Worm (Caenorhabditis elegans) whole organism, young adult: ENCODE results near the gene C47A10.12.

Experiments
- C17E4.6 ChIP-seq: fragments of 200-800 bp; sonication (Bioruptor generic); IDR thresholded peaks from 2 replicates; pipeline ENCODE4 v1.3.6; 2022; ENCODE audit warnings: missing genetic modification reagents, missing genetic modification characterization, missing compliant biosample characterization
- F22D6.2 ChIP-seq: sonication (generic microtip); optimal IDR thresholded peaks from 2 replicates; lab custom pipeline; 2016; ENCODE audit warnings: mild to moderate bottlenecking, missing genetic modification characterization, missing compliant biosample characterization
- F49E8.2 ChIP-seq: sonication (generic microtip); optimal IDR thresholded peaks from 3 replicates; lab custom pipeline; 2017; ENCODE audit warnings: missing genetic modification characterization, mild to moderate bottlenecking, missing compliant biosample characterization, antibody characterized with exemption, moderate library complexity; ENCODE audit not compliant: insufficient read depth
- F52B5.7 ChIP-seq: sonication (generic microtip); optimal IDR thresholded peaks from 2 replicates; lab custom pipeline; 2016; ENCODE audit warnings: mild to moderate bottlenecking, missing genetic modification characterization, missing compliant biosample characterization
- F57C9.4 ChIP-seq: sonication (generic microtip); optimal IDR thresholded peaks from 2 replicates; lab custom pipeline; 2017; ENCODE audit warnings: mild to moderate bottlenecking, missing genetic modification characterization, missing compliant biosample characterization
- K11D2.4 ChIP-seq: fragments of 200-800 bp; sonication (Bioruptor generic); IDR thresholded peaks from 2 replicates; pipeline ENCODE4 v1.3.6; 2022; ENCODE audit warnings: missing genetic modification reagents, missing genetic modification characterization, missing compliant biosample characterization
- T07F8.4 ChIP-seq: sonication (generic microtip); optimal IDR thresholded peaks from 2 replicates; lab custom pipeline; 2016; ENCODE audit warnings: mild to moderate bottlenecking, missing genetic modification characterization, moderate library complexity, missing compliant biosample characterization
- T26A5.8 ChIP-seq: sonication (generic microtip); optimal IDR thresholded peaks from 2 replicates; lab custom pipeline; 2016; ENCODE audit warnings: missing genetic modification characterization, missing compliant biosample characterization
- Y53G8AR.9 ChIP-seq: fragments of 200-800 bp; sonication (Bioruptor generic); conservative IDR thresholded peaks from 2 replicates; pipeline ENCODE4 v1.3.6; 2022; ENCODE audit warnings: missing genetic modification reagents, missing genetic modification characterization, missing compliant biosample characterization
- Y67H2A.10 ChIP-seq: fragments of 200-800 bp; sonication (Bioruptor generic); conservative IDR thresholded peaks from 2 replicates; pipeline ENCODE4 v1.3.6; 2022; ENCODE audit warnings: missing genetic modification reagents, missing genetic modification characterization, missing compliant biosample characterization
- Y79H2A.3 ChIP-seq: fragments of 200-800 bp; sonication (Bioruptor generic); conservative IDR thresholded peaks from 2 replicates; pipeline ENCODE4 v1.3.6; 2022; ENCODE audit warnings: missing genetic modification reagents, missing genetic modification characterization, missing compliant biosample characterization
- ama-1 ChIP-seq, 3 experiments: fragments of 150-350 bp in 1 of 3; sonication (generic microtip) in 2 of 3; optimal IDR thresholded peaks; 2 replicates each; lab custom pipeline; 2014 to 2018; ENCODE audit warnings: missing biosample characterization in 2 of 3, missing genetic modification characterization in 2 of 3, missing genetic modification reagents in 2 of 3
- aptf-2 ChIP-seq: fragments of 200-800 bp; sonication (Bioruptor generic); conservative IDR thresholded peaks from 2 replicates; pipeline ENCODE4 v1.3.6; 2022; ENCODE audit warnings: missing genetic modification reagents, missing genetic modification characterization, missing compliant biosample characterization
- attf-3 ChIP-seq: fragments of 200-800 bp; sonication (Bioruptor generic); conservative IDR thresholded peaks from 2 replicates; pipeline ENCODE4 v1.3.6; 2022; ENCODE audit warnings: missing genetic modification reagents, missing genetic modification characterization, missing compliant biosample characterization
- bed-1 ChIP-seq: fragments of 200-800 bp; sonication (Bioruptor generic); IDR thresholded peaks from 2 replicates; pipeline ENCODE4 v1.3.6; 2022; ENCODE audit warnings: missing genetic modification reagents, missing genetic modification characterization, missing compliant biosample characterization
- ceh-100 ChIP-seq: fragments of 200-800 bp; sonication (Bioruptor generic); IDR thresholded peaks from 2 replicates; pipeline ENCODE4 v1.3.6; 2022; ENCODE audit warnings: missing genetic modification reagents, missing genetic modification characterization, missing compliant biosample characterization
- ceh-40 ChIP-seq: fragments of 200-800 bp; sonication (Bioruptor generic); IDR thresholded peaks from 2 replicates; pipeline ENCODE4 v1.3.6; 2022; ENCODE audit warnings: missing genetic modification characterization, missing compliant biosample characterization
- ceh-58 ChIP-seq: fragments of 200-800 bp; sonication (Bioruptor generic); IDR thresholded peaks from 2 replicates; pipeline ENCODE4 v1.3.6; 2022; ENCODE audit warnings: missing genetic modification characterization, missing compliant biosample characterization
- ceh-91 ChIP-seq: fragments of 200-800 bp; sonication (Bioruptor generic); IDR thresholded peaks from 2 replicates; pipeline ENCODE4 v1.3.6; 2022; ENCODE audit warnings: missing genetic modification reagents, missing genetic modification characterization, missing compliant biosample characterization
- egl-18 ChIP-seq: fragments of 200-800 bp; sonication (Bioruptor generic); IDR thresholded peaks from 2 replicates; pipeline ENCODE4 v1.3.6; 2022; ENCODE audit warnings: missing genetic modification reagents, missing genetic modification characterization, missing compliant biosample characterization
- egl-44 ChIP-seq: fragments of 200-800 bp; sonication (Bioruptor generic); IDR thresholded peaks from 2 replicates; pipeline ENCODE4 v1.3.6; 2022; ENCODE audit warnings: missing genetic modification reagents, missing genetic modification characterization, missing compliant biosample characterization
- ekl-4 ChIP-seq: fragments of 200-800 bp; sonication (Bioruptor generic); IDR thresholded peaks from 2 replicates; pipeline ENCODE4 v1.3.6; 2022; ENCODE audit warnings: missing genetic modification reagents, missing genetic modification characterization, missing compliant biosample characterization
- fkh-3 ChIP-seq: sonication (generic microtip); optimal IDR thresholded peaks from 2 replicates; lab custom pipeline; 2016; ENCODE audit warnings: mild to moderate bottlenecking, missing genetic modification characterization, missing compliant biosample characterization
- him-1 ChIP-seq: sonication (generic microtip); optimal IDR thresholded peaks from 2 replicates; lab custom pipeline; 2016; ENCODE audit warnings: missing genotype, missing genetic modification reagents, missing genetic modification characterization, missing compliant biosample characterization
- hmg-1.2 ChIP-seq: fragments of 200-800 bp; sonication (Bioruptor generic); IDR thresholded peaks from 2 replicates; pipeline ENCODE4 v1.3.6; 2022; ENCODE audit warnings: missing genetic modification reagents, missing genetic modification characterization, missing compliant biosample characterization
- lag-1 ChIP-seq: fragments of 200-800 bp; sonication (Bioruptor generic); IDR thresholded peaks from 2 replicates; pipeline ENCODE4 v1.3.6; 2022; ENCODE audit warnings: missing genetic modification reagents, missing genetic modification characterization, missing compliant biosample characterization
- let-526 ChIP-seq: fragments of 200-800 bp; sonication (Bioruptor generic); IDR thresholded peaks from 2 replicates; pipeline ENCODE4 v1.3.6; 2022; ENCODE audit warnings: missing genetic modification reagents, missing genetic modification characterization, missing compliant biosample characterization
- let-607 ChIP-seq, 2 experiments: fragments of 200-800 bp in 1 of 2; sonication (Bioruptor generic) in 1 of 2; sonication (generic microtip) in 1 of 2; optimal IDR thresholded peaks; 2 replicates each; lab custom pipeline; 2016 to 2018; ENCODE audit warnings: mild to moderate bottlenecking in 2 of 2, missing compliant biosample characterization in 2 of 2, missing genetic modification characterization in 2 of 2, moderate library complexity in 2 of 2, missing genotype in 1 of 2
- lin-54 ChIP-seq: fragments of 200-800 bp; sonication (Bioruptor generic); optimal IDR thresholded peaks from 2 replicates; lab custom pipeline; 2018; ENCODE audit warnings: mild to moderate bottlenecking, missing genetic modification characterization, missing compliant biosample characterization
- madf-6 ChIP-seq: fragments of 200-800 bp; sonication (Bioruptor generic); IDR thresholded peaks from 2 replicates; pipeline ENCODE4 v1.3.6; 2022; ENCODE audit warnings: missing genetic modification reagents, missing genetic modification characterization, missing compliant biosample characterization
- madf-8 ChIP-seq: fragments of 200-800 bp; sonication (Bioruptor generic); conservative IDR thresholded peaks from 2 replicates; pipeline ENCODE4 v1.3.6; 2022; ENCODE audit warnings: missing genetic modification reagents, missing genetic modification characterization, missing compliant biosample characterization
- mel-28 ChIP-seq: sonication (generic microtip); optimal IDR thresholded peaks from 2 replicates; lab custom pipeline; 2016; ENCODE audit warnings: borderline replicate concordance, mild to moderate bottlenecking, missing genetic modification characterization, missing compliant biosample characterization
- mxl-1 ChIP-seq: sonication (generic microtip); optimal IDR thresholded peaks from 2 replicates; lab custom pipeline; 2016; ENCODE audit warnings: missing genetic modification characterization, missing compliant biosample characterization
- nfyb-1 ChIP-seq: fragments of 200-800 bp; sonication (Bioruptor generic); IDR thresholded peaks from 2 replicates; pipeline ENCODE4 v1.3.6; 2022; ENCODE audit warnings: missing genetic modification reagents, missing genetic modification characterization, missing compliant biosample characterization
- nhr-120 ChIP-seq: fragments of 200-800 bp; sonication (Bioruptor generic); IDR thresholded peaks from 2 replicates; pipeline ENCODE4 v1.3.6; 2022; ENCODE audit warnings: missing genetic modification characterization, missing compliant biosample characterization
- pha-4 ChIP-seq: fragments of 150-350 bp; sonication (generic microtip); optimal IDR thresholded peaks from 2 replicates; lab custom pipeline; 2014; ENCODE audit warnings: missing biosample characterization, missing genetic modification reagents, missing genetic modification characterization
- repo-1 ChIP-seq: sonication (generic microtip); optimal IDR thresholded peaks from 2 replicates; lab custom pipeline; 2017; ENCODE audit warnings: mild to moderate bottlenecking, missing genetic modification characterization, missing compliant biosample characterization
- sea-2 ChIP-seq: fragments of 200-800 bp; sonication (Bioruptor generic); IDR thresholded peaks from 2 replicates; pipeline ENCODE4 v1.3.6; 2022; ENCODE audit warnings: missing genetic modification characterization, missing compliant biosample characterization
- tbx-9 ChIP-seq: sonication (generic microtip); optimal IDR thresholded peaks from 2 replicates; lab custom pipeline; 2016; ENCODE audit warnings: borderline replicate concordance, missing genetic modification characterization, inconsistent platforms, missing compliant biosample characterization
- unc-130 ChIP-seq: sonication (generic microtip); optimal IDR thresholded peaks from 2 replicates; lab custom pipeline; 2016; ENCODE audit warnings: missing genetic modification reagents, missing genetic modification characterization, missing compliant biosample characterization
- xnd-1 ChIP-seq: sonication (generic microtip); optimal IDR thresholded peaks from 2 replicates; lab custom pipeline; 2016; ENCODE audit warnings: missing genotype, missing genetic modification reagents, missing genetic modification characterization, missing compliant biosample characterization
- zim-3 ChIP-seq: sonication (generic microtip); optimal IDR thresholded peaks from 2 replicates; lab custom pipeline; 2017; ENCODE audit warnings: mild to moderate bottlenecking, missing genetic modification characterization, moderate library complexity, missing compliant biosample characterization
- ztf-18 ChIP-seq: sonication (generic microtip); optimal IDR thresholded peaks from 2 replicates; lab custom pipeline; 2016; ENCODE audit warnings: missing genotype, mild to moderate bottlenecking, missing genetic modification characterization, missing compliant biosample characterization

C47A10.12 gene

DNA sequence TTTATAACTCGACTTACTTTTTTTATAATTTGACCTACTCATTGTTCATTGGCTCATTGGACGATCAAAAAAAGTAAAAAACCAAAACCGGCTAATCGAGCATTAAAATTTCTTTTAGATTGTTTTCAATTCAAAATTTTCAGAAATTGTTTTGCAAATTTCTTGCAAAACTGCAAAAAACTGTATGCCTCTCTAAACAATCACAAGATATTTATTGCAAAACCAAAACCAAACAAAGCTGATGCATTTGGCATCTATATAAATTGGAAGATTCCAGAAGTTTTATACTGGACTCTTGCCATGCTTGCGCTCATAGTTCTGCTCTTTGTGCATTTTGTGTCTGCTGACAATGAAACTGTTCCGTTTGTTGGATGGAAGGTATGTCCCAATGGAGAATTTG, at the start of gene C47A10.12:
Gene C47A10.12 (plus strand): TSS at position 301 of the 400 bp plus-strand sequence.
- TF ChIP-seq ceh-91 (GFP tag; lab: Robert Waterston, UW): no peak
- no peak for TF ChIP-seq T26A5.8
- TF ChIP-seq madf-6 (GFP tag; lab: Robert Waterston, UW): no peak
- TF ChIP-seq Y53G8AR.9: no peak
- no peak for TF ChIP-seq nhr-120
- no peak for TF ChIP-seq mel-28 (tag; lab: Kevin White, UChicago)
- no peak for TF ChIP-seq ceh-58 (GFP tag; lab: Robert Waterston, UW)
- TF ChIP-seq him-1 (tag; lab: Kevin White, UChicago): no peak
- TF ChIP-seq ekl-4: no peak
- TF ChIP-seq lin-54 (GFP tag; lab: Kevin White, UChicago): no peak
- no peak for TF ChIP-seq F22D6.2 (tag; lab: Kevin White, UChicago)
- no peak for TF ChIP-seq F57C9.4
- no peak for TF ChIP-seq F52B5.7 (tag; lab: Kevin White, UChicago)
- TF ChIP-seq ztf-18 (tag; lab: Kevin White, UChicago): no peak
- TF ChIP-seq K11D2.4 (GFP tag; lab: Robert Waterston, UW): no peak
- TF ChIP-seq pha-4 (tag; lab: Kevin White, UChicago): no peak
- TF ChIP-seq ceh-40 (GFP tag; lab: Robert Waterston, UW): no peak
- TF ChIP-seq Y79H2A.3 (GFP tag; lab: Robert Waterston, UW): no peak
- TF ChIP-seq F49E8.2 (tag; lab: Kevin White, UChicago): no peak
- TF ChIP-seq mxl-1 (tag; lab: Kevin White, UChicago): no peak

DNA sequence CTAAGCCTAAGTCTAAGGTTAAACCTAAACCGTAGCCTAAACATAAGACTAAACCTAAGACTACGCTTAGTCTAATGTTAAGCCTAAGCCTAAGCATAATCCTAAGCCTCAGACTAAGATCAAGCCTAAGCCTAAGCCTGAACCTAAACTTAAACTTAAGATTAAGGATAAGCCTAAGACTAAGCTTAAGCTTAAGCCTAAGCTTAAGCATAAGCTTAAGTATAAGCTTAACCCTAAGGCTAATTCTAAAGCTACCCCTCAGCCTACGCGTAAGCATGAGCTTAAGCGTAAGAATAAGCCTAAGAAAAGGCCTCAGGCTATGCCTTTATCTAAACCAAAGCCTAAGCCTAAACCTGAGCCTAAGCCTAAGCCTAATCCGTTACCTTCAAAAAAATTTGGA, 49.4 kb upstream of the C47A10.12 start:
- TF ChIP-seq fkh-3 (no peak), bed-1 (GFP tag; lab: Robert Waterston, UW) (no peak), aptf-2 (GFP tag; lab: Robert Waterston, UW) (no peak), K11D2.4 (GFP tag; lab: Robert Waterston, UW) (no peak), unc-130 (GFP tag; lab: Kevin White, UChicago) (no peak), attf-3 (no peak), ceh-100 (GFP tag; lab: Robert Waterston, UW) (no peak), hmg-1.2 (GFP tag; lab: Robert Waterston, UW) (no peak), let-526 (GFP tag; lab: Robert Waterston, UW) (no peak), lag-1 (GFP tag; lab: Robert Waterston, UW) (no peak), nfyb-1 (no peak), egl-44 (GFP tag; lab: Robert Waterston, UW) (no peak), repo-1 (tag; lab: Kevin White, UChicago) (no peak), ama-1 (optimal IDR thresholded peaks at IDR 0.05; lab: Kevin White, UChicago) (no peak), ama-1 (GFP tag; optimal IDR thresholded peaks at IDR 0.05; lab: Kevin White, UChicago) (no peak), tbx-9 (tag; lab: Kevin White, UChicago) (no peak), F49E8.2 (tag; lab: Kevin White, UChicago) (no peak), egl-18 (GFP tag; lab: Robert Waterston, UW) (no peak), xnd-1 (no peak), sea-2 (GFP tag; lab: Robert Waterston, UW) (no peak)
- TF ChIP-seq, all 124 proteins: peak for 0

DNA sequence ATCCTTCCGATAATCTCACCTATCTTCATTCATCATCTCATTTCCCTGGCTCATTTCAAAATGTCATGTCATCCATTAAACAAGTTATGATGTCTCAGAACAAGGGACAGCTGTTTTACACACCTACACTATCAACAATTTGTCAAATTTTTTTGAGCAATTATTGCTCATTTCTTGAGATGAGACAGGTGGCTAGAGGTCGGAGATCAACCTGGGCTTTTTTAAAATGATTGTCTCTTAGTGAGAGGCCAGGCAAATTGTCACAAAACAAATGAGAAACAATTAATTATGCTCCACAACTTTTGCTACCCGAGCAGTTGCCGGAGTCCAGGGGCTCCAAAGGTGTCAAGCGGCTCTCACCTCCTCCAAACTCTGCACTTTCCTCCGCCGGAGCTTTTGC, 49.0 kb upstream of the C47A10.12 start:
- no peak for TF ChIP-seq hmg-1.2 (GFP tag; lab: Robert Waterston, UW)
- no peak for TF ChIP-seq aptf-2 (GFP tag; lab: Robert Waterston, UW)
- TF ChIP-seq Y67H2A.10: no peak
- TF ChIP-seq let-607 (tag; optimal IDR thresholded peaks at IDR 0.05; lab: Kevin White, UChicago): no peak
- no peak for TF ChIP-seq zim-3 (tag; lab: Kevin White, UChicago)
- no peak for TF ChIP-seq C17E4.6 (GFP tag; lab: Robert Waterston, UW)
- TF ChIP-seq madf-8: no peak
- TF ChIP-seq T07F8.4 (tag; lab: Kevin White, UChicago): no peak
